Fruit fly (Drosophila melanogaster): ENCODE results near the gene CG32795.

The CG32795 gene

DNA sequence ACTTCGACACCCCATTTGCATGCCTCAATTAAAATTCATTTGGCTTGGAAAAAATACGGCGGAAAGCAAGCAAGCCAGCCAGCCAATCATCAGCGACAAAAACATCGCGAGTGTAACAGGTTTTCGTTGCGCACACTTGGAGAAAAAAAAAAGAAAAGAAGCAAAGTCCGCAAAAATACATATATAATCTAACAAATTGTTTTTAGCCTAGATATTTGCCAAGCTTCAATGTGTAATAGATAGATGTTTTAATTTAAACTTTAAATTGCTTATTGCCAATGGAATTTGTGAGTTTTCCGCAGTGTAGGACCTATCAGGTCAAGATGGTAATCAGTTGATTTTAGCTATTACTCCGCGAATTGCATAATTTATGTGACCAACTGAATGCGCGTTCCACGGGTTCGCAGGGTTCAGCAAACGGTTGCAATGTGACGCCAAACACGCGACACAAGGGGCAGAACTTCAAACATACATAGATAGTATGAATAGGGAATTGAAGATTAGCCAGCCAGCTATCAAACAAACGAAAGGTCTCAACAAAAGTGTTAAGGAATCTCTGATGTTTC lies 3.7 kb downstream of the CG32795 start:
- TF ChIP-seq noc (tag; optimal IDR thresholded peaks at IDR 0.05): peak; percentile 88

DNA sequence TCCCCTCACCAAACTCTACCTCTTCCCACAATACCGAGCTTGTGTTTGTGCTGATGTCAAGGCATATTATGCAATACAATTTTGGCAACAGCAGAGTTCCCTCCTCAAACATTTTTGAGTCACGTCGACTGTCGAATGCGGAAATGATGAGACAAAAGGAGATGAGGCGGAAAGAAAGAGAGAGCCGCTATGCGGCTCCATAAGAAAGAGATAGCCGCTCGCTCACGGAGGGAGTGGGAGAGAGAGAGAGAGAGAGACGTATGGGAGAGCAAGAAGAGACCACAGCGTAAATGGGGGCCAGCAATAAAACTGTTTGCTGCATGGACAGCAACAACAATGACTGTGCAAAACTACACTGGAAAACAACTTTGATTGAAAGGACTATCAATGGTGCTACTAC lies 24.9 kb downstream of the CG32795 start:
- TF ChIP-seq noc (tag; optimal IDR thresholded peaks at IDR 0.05): no peak

DNA sequence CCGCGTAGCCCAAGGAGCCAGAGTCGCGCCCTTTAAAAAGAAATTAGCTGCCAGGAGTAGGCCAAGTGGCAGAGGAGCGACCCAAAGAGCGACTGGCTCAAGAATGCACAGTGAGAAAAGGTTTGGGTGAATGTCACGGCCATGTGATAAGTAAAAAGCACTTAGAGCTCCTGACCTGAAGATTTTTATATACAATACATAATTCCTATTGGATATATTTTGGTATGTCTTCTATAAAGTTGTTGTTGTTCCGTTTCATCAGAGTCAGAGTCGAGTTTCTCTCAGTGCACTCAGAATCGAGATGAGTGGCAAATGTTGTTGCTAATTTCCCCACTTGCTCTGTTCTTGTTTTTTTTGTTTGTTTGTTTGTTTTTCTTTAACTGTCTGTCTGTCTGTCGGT lies 29.2 kb downstream of the CG32795 start:
- no peak for TF ChIP-seq noc (tag; optimal IDR thresholded peaks at IDR 0.05)

DNA sequence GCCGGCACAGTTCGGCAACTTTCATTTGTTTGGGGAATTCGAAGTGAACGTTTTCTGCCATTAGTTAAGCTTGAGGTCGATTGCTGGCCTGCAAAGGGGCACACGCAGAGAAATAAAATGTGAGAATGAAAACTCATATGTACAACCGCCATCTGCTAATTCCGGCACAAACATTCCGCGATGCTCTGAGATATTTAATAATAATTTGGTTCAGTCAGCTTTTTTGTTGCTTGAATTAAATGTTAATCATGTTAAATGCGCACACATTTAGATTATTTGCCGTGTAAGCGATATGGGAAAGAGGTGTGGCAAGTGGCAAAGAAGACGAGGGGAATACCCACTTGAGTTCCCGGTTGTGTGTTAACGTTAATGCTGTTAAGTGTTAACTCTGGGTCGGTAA lies 33.0 kb downstream of the CG32795 start:
- no peak for TF ChIP-seq noc (tag; optimal IDR thresholded peaks at IDR 0.05)

DNA sequence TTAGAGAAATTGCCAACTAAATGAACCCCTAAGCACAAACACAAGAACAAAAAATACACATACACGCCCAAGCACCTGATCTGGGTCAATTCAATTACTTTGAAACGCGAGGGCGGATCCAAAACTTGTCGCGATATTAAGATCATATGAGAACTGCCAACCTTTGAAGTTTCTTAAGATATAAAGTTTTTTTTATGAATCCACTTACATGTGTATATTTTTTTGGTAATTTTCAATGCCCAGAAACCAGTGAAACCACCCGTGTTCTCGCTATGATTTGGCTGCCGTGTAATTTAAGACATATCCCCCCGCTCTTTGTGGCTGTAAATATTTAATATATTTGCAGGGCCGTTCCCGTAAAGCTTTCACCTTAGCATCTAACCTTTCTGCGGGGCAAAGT lies 40.7 kb downstream of the CG32795 start:
- TF ChIP-seq noc (tag; optimal IDR thresholded peaks at IDR 0.05): no peak

DNA sequence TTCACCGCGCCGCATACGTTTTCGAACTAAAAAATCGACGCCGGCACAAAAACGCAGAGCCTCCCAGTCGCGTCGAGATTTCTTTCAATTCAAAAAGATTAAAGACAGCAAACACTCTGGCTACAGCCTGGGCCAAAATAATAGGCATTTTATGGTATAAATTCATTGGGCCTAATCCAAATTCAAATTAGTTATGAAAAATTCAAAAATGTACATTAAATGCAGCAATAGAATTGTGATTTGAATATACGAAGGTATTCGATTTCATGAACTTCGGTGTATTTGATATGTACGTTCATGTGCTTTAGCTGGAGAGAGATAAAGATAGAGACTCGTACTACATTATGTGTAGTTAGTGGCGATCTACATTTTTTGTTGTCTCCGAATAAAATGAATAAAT lies 46.3 kb downstream of the CG32795 start, which contains the start of gene Syx4:
Gene Syx4, minus strand, starts transcription at position 35 of the 400 bp plus-strand sequence.
- TF ChIP-seq noc (tag; optimal IDR thresholded peaks at IDR 0.05): peak; percentile 93

DNA sequence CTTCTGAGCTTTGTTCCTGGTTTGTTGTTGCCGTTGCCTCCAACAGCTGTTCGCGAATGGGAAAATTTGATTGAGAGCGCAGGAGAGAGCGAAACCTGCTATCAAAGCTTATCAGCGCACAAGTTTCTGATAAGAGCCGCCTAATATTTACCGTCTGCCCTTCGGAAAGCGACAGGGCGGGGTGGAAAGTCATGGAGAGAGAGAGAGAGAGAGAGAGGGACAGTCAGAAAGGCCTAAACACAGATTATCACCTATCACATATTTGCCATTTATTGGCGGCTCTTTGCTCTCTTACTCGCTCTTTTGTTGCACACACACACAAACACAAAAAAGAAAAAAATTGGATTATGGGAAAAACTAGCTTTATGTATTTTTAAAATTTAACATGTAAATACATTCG lies 46.8 kb downstream of the CG32795 start:
- no peak for TF ChIP-seq noc (tag; optimal IDR thresholded peaks at IDR 0.05)

DNA sequence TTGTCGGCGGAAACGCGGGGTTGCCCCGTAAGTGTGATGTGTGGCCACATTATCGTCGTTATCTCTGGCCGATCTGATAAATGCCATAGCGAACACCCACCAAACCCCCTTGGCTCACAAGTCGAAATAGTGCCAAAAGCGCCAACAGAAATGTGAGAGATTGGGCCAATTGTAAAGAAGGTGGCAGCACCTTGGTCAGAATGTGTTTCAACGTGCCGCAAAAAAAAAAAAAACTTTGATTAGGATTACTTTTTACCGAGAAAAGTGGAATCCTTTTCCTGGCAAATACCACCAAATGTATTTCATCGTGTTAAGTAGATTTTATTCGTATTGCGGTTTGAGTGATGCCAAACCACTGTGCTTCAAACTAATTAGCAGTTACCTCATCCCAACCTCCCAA lies 47.3 kb downstream of the CG32795 start:
- TF ChIP-seq noc (tag; optimal IDR thresholded peaks at IDR 0.05): peak; percentile 89

DNA sequence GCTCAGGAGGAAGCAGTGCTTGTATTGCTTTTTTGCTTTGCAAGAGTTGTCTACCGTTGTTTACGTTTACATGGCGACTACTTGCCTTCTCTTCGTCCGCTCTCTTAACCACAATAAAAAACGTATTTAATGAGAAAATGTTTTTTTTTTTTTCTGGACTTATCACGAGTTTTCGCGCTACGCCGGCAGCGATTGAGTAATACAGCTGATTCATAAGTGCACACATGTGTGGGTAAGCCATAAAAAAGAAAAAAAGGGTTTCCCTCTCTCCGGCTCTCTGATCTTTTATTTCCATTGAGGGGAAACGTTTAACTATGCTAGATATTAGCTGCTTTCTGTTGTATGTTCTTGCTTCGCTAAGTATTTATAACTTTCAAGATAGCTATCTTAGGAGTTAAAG lies 48.3 kb downstream of the CG32795 start:
- no peak for TF ChIP-seq noc (tag; optimal IDR thresholded peaks at IDR 0.05)

DNA sequence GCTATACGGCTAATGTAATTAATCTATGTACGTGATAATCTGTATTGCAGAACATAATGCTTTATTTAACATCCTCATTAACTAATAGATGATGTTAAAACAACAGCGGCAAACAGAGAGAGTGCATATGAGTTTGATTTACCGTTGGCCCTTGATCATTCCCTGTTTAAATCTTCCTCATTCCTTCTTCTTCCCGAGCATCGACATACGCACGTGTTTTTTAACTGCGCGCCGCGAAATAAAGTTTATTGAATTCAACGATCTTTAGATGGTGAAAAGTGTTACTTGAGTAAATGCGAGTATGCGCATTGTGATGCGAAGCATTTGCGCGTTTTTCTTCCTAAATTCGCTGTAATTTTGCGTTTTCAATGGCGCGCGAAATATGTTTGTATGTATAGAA lies 50.3 kb downstream of the CG32795 start, which contains the start of gene kirre:
Gene kirre, plus strand, starts transcription at position 301 of the 400 bp plus-strand sequence.
- TF ChIP-seq noc (tag; optimal IDR thresholded peaks at IDR 0.05): no peak

DNA sequence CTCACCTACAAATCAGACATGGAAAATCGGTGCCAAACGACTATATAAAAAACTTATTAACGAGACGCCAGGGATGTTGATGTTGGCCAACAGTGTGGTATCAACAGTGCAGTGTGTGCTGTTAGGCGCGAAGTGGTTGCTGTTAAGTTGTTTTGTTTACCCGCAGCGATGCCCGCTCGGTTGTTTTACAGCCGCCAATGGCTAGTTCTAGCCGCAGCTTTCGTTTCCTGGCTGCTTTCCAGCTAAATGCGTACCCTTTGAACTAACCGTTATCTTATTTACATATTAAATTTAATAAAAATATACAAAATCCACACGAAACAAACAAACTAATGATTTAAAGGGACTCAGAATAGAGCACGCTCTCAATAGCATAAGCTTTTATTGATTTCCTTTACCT lies 51.7 kb downstream of the CG32795 start, which contains the start of gene crm:
Gene crm, minus strand, starts transcription at position 111 of the 400 bp plus-strand sequence.
- TF ChIP-seq noc (tag; optimal IDR thresholded peaks at IDR 0.05): no peak
